Worm (Caenorhabditis elegans) whole organism, mixed stage, embryonic: ENCODE measurements around the gene vps-24.

Source experiments
- ces-1 ChIP-seq: fragments of 150-350 bp; optimal IDR thresholded peaks from 2 replicates; lab custom pipeline; 2014; ENCODE audit warnings: missing biosample characterization, missing genetic modification reagents, missing genetic modification characterization
- flh-1 ChIP-seq: fragments of 200-800 bp; sonication (Bioruptor generic); optimal IDR thresholded peaks from 2 replicates; lab custom pipeline; 2018; ENCODE audit warnings: mild to moderate bottlenecking, missing genetic modification characterization, moderate library complexity, missing compliant biosample characterization
- hlh-1 ChIP-seq: fragments of 150-350 bp; optimal IDR thresholded peaks from 2 replicates; lab custom pipeline; 2014; ENCODE audit warnings: missing biosample characterization, missing genetic modification reagents, missing genetic modification characterization
- lin-13 ChIP-seq: fragments of 150-350 bp; optimal IDR thresholded peaks from 2 replicates; lab custom pipeline; 2014; ENCODE audit warnings: missing biosample characterization, missing genetic modification characterization
- lsy-2 ChIP-seq: fragments of 150-350 bp; optimal IDR thresholded peaks from 2 replicates; lab custom pipeline; 2014; ENCODE audit warnings: missing biosample characterization, missing genetic modification characterization
- nhr-12 ChIP-seq: fragments of 150-350 bp; optimal IDR thresholded peaks from 2 replicates; lab custom pipeline; 2014; ENCODE audit warnings: missing biosample characterization, missing genetic modification characterization
- nhr-2 ChIP-seq: fragments of 150-350 bp; optimal IDR thresholded peaks from 2 replicates; lab custom pipeline; 2014; ENCODE audit warnings: missing biosample characterization, missing genetic modification characterization
- nhr-28 ChIP-seq: fragments of 150-350 bp; optimal IDR thresholded peaks from 2 replicates; lab custom pipeline; 2014; ENCODE audit warnings: missing biosample characterization, missing genetic modification characterization
- pha-4 ChIP-seq: fragments of 150-350 bp; optimal IDR thresholded peaks from 2 replicates; lab custom pipeline; 2018; ENCODE audit warnings: missing biosample characterization, missing genetic modification reagents, missing genetic modification characterization
- snpc-4 ChIP-seq: fragments of 150-350 bp; optimal IDR thresholded peaks from 2 replicates; lab custom pipeline; 2014; ENCODE audit warnings: missing biosample characterization, missing genetic modification characterization
- unc-39 ChIP-seq: fragments of 150-350 bp; optimal IDR thresholded peaks from 2 replicates; lab custom pipeline; 2014; ENCODE audit warnings: missing biosample characterization, missing genetic modification characterization
- unc-62 ChIP-seq: fragments of 150-350 bp; optimal IDR thresholded peaks from 2 replicates; lab custom pipeline; 2014; ENCODE audit warnings: missing biosample characterization, missing genetic modification reagents, missing genetic modification characterization
- ztf-11 ChIP-seq: fragments of 150-350 bp; optimal IDR thresholded peaks from 2 replicates; lab custom pipeline; 2014; ENCODE audit warnings: missing biosample characterization, missing genetic modification characterization

DNA sequence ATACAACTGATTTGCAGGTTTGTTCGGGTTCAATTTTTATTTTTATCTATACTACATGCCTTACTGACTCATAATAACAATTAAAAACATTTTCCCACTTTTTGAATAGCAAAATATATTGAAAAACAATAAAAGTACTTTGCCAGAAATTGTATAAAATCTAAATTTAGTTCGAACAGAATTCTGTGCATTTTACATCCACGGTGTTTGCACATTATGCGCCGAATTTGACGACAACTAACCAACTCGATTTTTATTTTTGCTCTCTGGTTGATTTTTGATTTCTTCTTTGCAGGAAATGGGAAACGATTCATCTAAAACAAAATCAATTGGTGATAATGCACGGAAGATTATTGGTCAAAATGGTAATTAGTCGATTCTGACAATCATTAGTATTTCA is 47.0 kb upstream of the vps-24 start:
- TF ChIP-seq lin-13 (tag; lab: Kevin White, UChicago) = no peak
- no peak for TF ChIP-seq snpc-4
- TF ChIP-seq lsy-2 = no peak
- TF ChIP-seq unc-39 = no peak
- TF ChIP-seq ztf-11 (tag; lab: Kevin White, UChicago) = no peak
- TF ChIP-seq unc-62 (GFP tag; lab: Kevin White, UChicago) = no peak
- no peak for TF ChIP-seq pha-4
- TF ChIP-seq nhr-12 = no peak
- no peak for TF ChIP-seq flh-1 (GFP tag; lab: Kevin White, UChicago)
- TF ChIP-seq nhr-2 (tag; lab: Kevin White, UChicago) = no peak
- TF ChIP-seq ces-1 = no peak
- TF ChIP-seq nhr-28 = no peak
- no peak for TF ChIP-seq hlh-1
